Worm (Caenorhabditis elegans) whole organism, L3 larva: ENCODE results near the gene oac-42.

ENCODE experiments used
- ceh-16 ChIP-seq: sonication (generic microtip); optimal IDR thresholded peaks from 2 replicates; lab custom pipeline; 2017; ENCODE audit warnings: missing biosample characterization, missing genetic modification characterization
- egl-27 ChIP-seq: sonication (generic microtip); optimal IDR thresholded peaks from 4 replicates; lab custom pipeline; 2017; ENCODE audit warnings: missing biosample characterization, missing genetic modification reagents, missing genetic modification characterization
- fkh-10 ChIP-seq: sonication (generic microtip); optimal IDR thresholded peaks from 2 replicates; lab custom pipeline; 2017; ENCODE audit warnings: missing biosample characterization, missing genetic modification reagents, missing genetic modification characterization
- nhr-12 ChIP-seq: fragments of 150-350 bp; optimal IDR thresholded peaks from 2 replicates; lab custom pipeline; 2014; ENCODE audit warnings: missing biosample characterization, missing genetic modification characterization
- pha-4 ChIP-seq: fragments of 150-350 bp; optimal IDR thresholded peaks from 2 replicates; lab custom pipeline; 2014; ENCODE audit warnings: missing biosample characterization, missing genetic modification reagents, missing genetic modification characterization

- TF ChIP-seq fkh-10 (GFP tag; lab: Kevin White, UChicago), result no peak
- no peak for TF ChIP-seq pha-4 (tag; lab: Kevin White, UChicago)
- no peak for TF ChIP-seq egl-27
- TF ChIP-seq nhr-12 (tag; lab: Kevin White, UChicago), result no peak
- TF ChIP-seq ceh-16, result no peak
Measured at ce11 chrV:15917458-15917857, 32.9 kb upstream of the oac-42 start, which contains the start of gene F35E8.9.
